Fruit fly (Drosophila melanogaster) whole organism, embryonic: ENCODE data around the gene CG34126.

Experiments used
- Asciz ChIP-seq: fragments of 200-800 bp; sonication (Bioruptor generic); optimal IDR thresholded peaks from 2 replicates; lab custom pipeline; 2017; ENCODE audit warnings: missing biosample characterization, mild to moderate bottlenecking, missing genetic modification characterization, missing genetic modification reagents
- CG10654 ChIP-seq: fragments of 200-800 bp; sonication (Bioruptor generic); optimal IDR thresholded peaks from 2 replicates; lab custom pipeline; 2016; ENCODE audit warnings: missing biosample characterization, missing genetic modification characterization
- CG10959 ChIP-seq: fragments of 200-800 bp; sonication (Bioruptor generic); IDR thresholded peaks from 2 replicates; pipeline ENCODE4 v1.3.6; 2022; ENCODE audit warnings: missing biosample characterization, missing genetic modification characterization
- CG7745 ChIP-seq: fragments of 200-800 bp; sonication (Bioruptor generic); optimal IDR thresholded peaks from 2 replicates; lab custom pipeline; 2018; ENCODE audit warnings: missing biosample characterization, mild to moderate bottlenecking, missing genetic modification characterization, moderate library complexity
- CG7963 ChIP-seq: fragments of 200-800 bp; sonication (Bioruptor generic); IDR thresholded peaks from 3 replicates; pipeline ENCODE4 v1.3.6; 2022; ENCODE audit warnings: missing biosample characterization, missing genetic modification characterization; ENCODE audit not compliant: partially characterized antibody
- CG8388 ChIP-seq: fragments of 200-800 bp; sonication (Bioruptor generic); optimal IDR thresholded peaks from 2 replicates; lab custom pipeline; 2019; ENCODE audit warnings: missing biosample characterization, mild to moderate bottlenecking, missing genetic modification characterization, moderate library complexity
- Nf-YC ChIP-seq: fragments of 200-800 bp; optimal IDR thresholded peaks from 3 replicates; lab custom pipeline; 2019; ENCODE audit warnings: missing biosample characterization, mild to moderate bottlenecking, missing genetic modification characterization, moderate library complexity
- Sin3A ChIP-seq: fragments of >200 bp; optimal IDR thresholded peaks from 2 replicates; lab custom pipeline; 2018
- chn ChIP-seq: fragments of 200-800 bp; sonication (Bioruptor generic); optimal IDR thresholded peaks from 2 replicates; lab custom pipeline; 2016; ENCODE audit warnings: missing biosample characterization, missing genetic modification characterization
- hb ChIP-seq: fragments of 200-800 bp; sonication (Bioruptor generic); IDR thresholded peaks from 3 replicates; pipeline ENCODE4 v1.3.6; 2022; ENCODE audit warnings: missing biosample characterization, missing genetic modification characterization; ENCODE audit not compliant: partially characterized antibody
- nerfin-2 ChIP-seq: fragments of 200-800 bp; sonication (Bioruptor generic); IDR thresholded peaks from 2 replicates; pipeline ENCODE4 v1.3.6; 2022; ENCODE audit warnings: missing biosample characterization, missing genetic modification characterization; ENCODE audit not compliant: partially characterized antibody
- nmo ChIP-seq: fragments of 200-800 bp; sonication (Bioruptor generic); optimal IDR thresholded peaks from 2 replicates; lab custom pipeline; 2018; ENCODE audit warnings: missing biosample characterization, mild to moderate bottlenecking, missing genetic modification characterization, moderate library complexity
- pho ChIP-seq: fragments of 200-800 bp; sonication (Bioruptor generic); optimal IDR thresholded peaks from 2 replicates; lab custom pipeline; 2016; ENCODE audit warnings: missing biosample characterization, missing genetic modification characterization
- run ChIP-seq: fragments of 200-800 bp; sonication (Bioruptor generic); optimal IDR thresholded peaks from 3 replicates; lab custom pipeline; 2018; ENCODE audit warnings: missing biosample characterization, mild to moderate bottlenecking, missing genetic modification characterization

dm6 chr2L:5022602-5023001, 41.2 kb downstream of the CG34126 start:
- TF ChIP-seq CG7963 (GFP tag; lab: Robert Waterston, UW) (no peak), CG10654 (GFP tag; lab: Kevin White, UChicago) (no peak), CG8388 (GFP tag; lab: Kevin White, UChicago) (no peak), pho (GFP tag; lab: Kevin White, UChicago) (no peak), Asciz (GFP tag; lab: Kevin White, UChicago) (no peak), CG7745 (tag; lab: Kevin White, UChicago) (no peak), hb (GFP tag; lab: Robert Waterston, UW) (no peak), nmo (no peak), chn (GFP tag; lab: Kevin White, UChicago) (no peak), Sin3A (lab: Kevin White, UChicago) (no peak), CG10959 (GFP tag; lab: Robert Waterston, UW) (no peak), nerfin-2 (GFP tag; lab: Robert Waterston, UW) (no peak), Nf-YC (no peak), run (tag; lab: Kevin White, UChicago) (no peak)
